Fruit fly (Drosophila melanogaster): Measurements from ENCODE around the gene Mur89F.
A peak's percentile ranks its signal among the peaks of the same experiment; 100 is the strongest.

Gene Mur89F

DNA sequence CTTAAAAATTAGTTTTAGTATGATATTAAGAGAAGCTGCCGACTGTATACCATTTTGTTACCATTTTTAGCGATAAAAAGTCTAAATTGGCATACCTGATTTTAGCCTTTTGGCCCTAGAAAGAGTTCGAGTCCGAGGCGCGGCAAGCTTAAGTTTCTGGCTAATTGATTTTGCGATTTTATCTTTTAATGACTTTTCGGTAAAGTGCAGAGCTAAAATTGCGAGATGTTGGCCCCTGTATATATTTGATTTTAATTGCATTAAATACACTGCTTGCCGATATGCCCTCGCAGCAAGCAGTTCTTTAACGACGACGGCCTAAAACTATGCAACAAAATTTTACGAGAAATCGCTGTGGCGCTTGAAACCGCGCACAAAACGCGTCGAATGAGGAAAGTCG lies 29.6 kb upstream of the Mur89F start (continued):
- no peak for TF ChIP-seq grn (GFP tag; optimal IDR thresholded peaks at IDR 0.05)
- TF ChIP-seq CG7372 (GFP tag; IDR thresholded peaks at IDR 0.05), result peak; percentile 23; the same call in 1 of the 2 replicates
- no peak for TF ChIP-seq CG31224 (GFP tag; IDR thresholded peaks at IDR 0.05)
- TF ChIP-seq trem (tag; optimal IDR thresholded peaks at IDR 0.05), result no peak
- no peak for TF ChIP-seq CG3838 (GFP tag; optimal IDR thresholded peaks at IDR 0.05)
- no peak for TF ChIP-seq sob (GFP tag; IDR thresholded peaks at IDR 0.05)
- peak; percentile 62 for TF ChIP-seq gem (tag; optimal IDR thresholded peaks at IDR 0.05)
- no peak for TF ChIP-seq CG15479 (GFP tag; optimal IDR thresholded peaks at IDR 0.05)
- TF ChIP-seq CG18262 (tag; optimal IDR thresholded peaks at IDR 0.05), result no peak
- no peak for TF ChIP-seq gcm (GFP tag; optimal IDR thresholded peaks at IDR 0.05)
- no peak for TF ChIP-seq pan (optimal IDR thresholded peaks at IDR 0.05)
- peak in 1 of 2 experiments; percentile 45 for TF ChIP-seq pan (GFP tag; optimal IDR thresholded peaks at IDR 0.05 in 1 of 2, IDR thresholded peaks at IDR 0.05 in 1 of 2)
- TF ChIP-seq danr (GFP tag; IDR thresholded peaks at IDR 0.05), result no peak
- no peak for TF ChIP-seq NC2β (GFP tag; optimal IDR thresholded peaks at IDR 0.05)
- no peak for TF ChIP-seq CG3847 (GFP tag; IDR thresholded peaks at IDR 0.05)
- TF ChIP-seq CG13775 (GFP tag; optimal IDR thresholded peaks at IDR 0.05), result peak; percentile 31
- TF ChIP-seq CG14965 (GFP tag; optimal IDR thresholded peaks at IDR 0.05; ENCODE audit: borderline replicate concordance), result no peak
- no peak for TF ChIP-seq CG6654 (GFP tag; optimal IDR thresholded peaks at IDR 0.05)
- TF ChIP-seq CG43689 (GFP tag; IDR thresholded peaks at IDR 0.05), result no peak
- no peak for TF ChIP-seq Bteb2 (GFP tag; optimal IDR thresholded peaks at IDR 0.05)
- no peak for TF ChIP-seq CG2875 (GFP tag; optimal IDR thresholded peaks at IDR 0.05)
- 0 out of 2 replicates have a peak, but pooled peaks have one; percentile 27 for TF ChIP-seq Ptx1 (GFP tag; IDR thresholded peaks at IDR 0.05)
- no peak for TF ChIP-seq fd102C (GFP tag; optimal IDR thresholded peaks at IDR 0.05)
- TF ChIP-seq CG32532 (GFP tag; IDR thresholded peaks at IDR 0.05), result 0 out of 2 replicates have a peak, but pooled peaks have one; percentile 32
- no peak for TF ChIP-seq CG15011 (GFP tag; optimal IDR thresholded peaks at IDR 0.05)
- TF ChIP-seq nerfin-1 (tag; optimal IDR thresholded peaks at IDR 0.05), result no peak
- peak; percentile 57; the same call in 2 of the 3 replicates for TF ChIP-seq zfh1 (GFP tag; IDR thresholded peaks at IDR 0.05)
- TF ChIP-seq CG13894 (tag; optimal IDR thresholded peaks at IDR 0.05), result no peak
- TF ChIP-seq CG6175 (GFP tag; IDR thresholded peaks at IDR 0.05), result no peak
- no peak for TF ChIP-seq NK7.1 (GFP tag; optimal IDR thresholded peaks at IDR 0.05)
- TF ChIP-seq insv (GFP tag; optimal IDR thresholded peaks at IDR 0.05), result no peak
- peak; percentile 40; the same call in 1 of the 2 replicates for TF ChIP-seq Xrp1 (GFP tag; IDR thresholded peaks at IDR 0.05)
- TF ChIP-seq CG9727 (GFP tag; optimal IDR thresholded peaks at IDR 0.05), result no peak
- no peak for TF ChIP-seq TFAM (GFP tag; optimal IDR thresholded peaks at IDR 0.05)
- peak; percentile 52 for TF ChIP-seq CG14441 (GFP tag; IDR thresholded peaks at IDR 0.05)
- TF ChIP-seq vvl (GFP tag; IDR thresholded peaks at IDR 0.05), result no peak; the same call in 1 of the 2 replicates
- TF ChIP-seq al (GFP tag; IDR thresholded peaks at IDR 0.05), result peak; percentile 52
- 0 out of 3 replicates have a peak, but pooled peaks have one; percentile 29 for TF ChIP-seq zen2 (GFP tag; IDR thresholded peaks at IDR 0.05; ENCODE audit: partially characterized antibody)
- TF ChIP-seq nerfin-2 (GFP tag; IDR thresholded peaks at IDR 0.05; ENCODE audit: partially characterized antibody), result no peak
- TF ChIP-seq CG3995 (GFP tag; optimal IDR thresholded peaks at IDR 0.05), result no peak

DNA sequence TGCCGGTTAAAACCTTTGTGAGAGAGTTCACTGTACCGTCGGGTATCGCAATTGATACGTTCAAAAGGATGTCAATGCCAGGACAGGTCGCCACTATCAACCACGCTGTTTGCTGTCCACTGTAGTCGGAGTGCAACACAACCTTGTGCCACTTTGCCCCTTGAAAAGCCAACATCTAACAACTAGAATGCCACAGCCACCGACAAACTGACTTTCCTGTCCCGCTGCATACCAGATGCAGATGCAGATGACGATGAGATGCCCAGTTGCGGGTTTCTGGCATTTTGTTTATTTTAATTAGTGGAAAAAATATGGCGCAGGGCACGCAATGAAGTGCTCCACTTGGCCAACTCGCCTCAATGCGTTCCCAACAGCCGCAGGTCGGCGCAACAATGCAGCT lies 21.0 kb upstream of the Mur89F start, which contains the start of gene CG31262:
Gene CG31262 (minus strand): TSS at position 101 of the 400 bp plus-strand sequence.
- 0 out of 2 replicates have a peak, but pooled peaks have one; percentile 8 for TF ChIP-seq CG10959 (GFP tag; IDR thresholded peaks at IDR 0.05)
- TF ChIP-seq CG31441 (GFP tag; IDR thresholded peaks at IDR 0.05), result no peak
- no peak for TF ChIP-seq CG5953 (GFP tag; IDR thresholded peaks at IDR 0.05)
- TF ChIP-seq CG6765 (GFP tag; optimal IDR thresholded peaks at IDR 0.05), result no peak
